Worm (Caenorhabditis elegans) whole organism, L3 larva: ENCODE results near the gene clec-187.

Experiments
- fkh-10 ChIP-seq: sonication (generic microtip); optimal IDR thresholded peaks from 2 replicates; lab custom pipeline; 2017; ENCODE audit warnings: missing biosample characterization, missing genetic modification reagents, missing genetic modification characterization
- nhr-43 ChIP-seq: sonication (generic microtip); optimal IDR thresholded peaks from 2 replicates; lab custom pipeline; 2016; ENCODE audit warnings: mild to moderate bottlenecking, missing genetic modification characterization, missing compliant biosample characterization; ENCODE audit not compliant: poor library complexity, severe bottlenecking

ce11 chrIV:12911990-12912389 is 40.7 kb upstream of the clec-187 start, which contains the start of gene K08D8.5:
- TF ChIP-seq nhr-43 (tag; lab: Kevin White, UChicago), result no peak
- TF ChIP-seq fkh-10, result no peak
